Fruit fly (Drosophila melanogaster): Measurements from ENCODE around the gene VhaAC39-2.

DNA sequence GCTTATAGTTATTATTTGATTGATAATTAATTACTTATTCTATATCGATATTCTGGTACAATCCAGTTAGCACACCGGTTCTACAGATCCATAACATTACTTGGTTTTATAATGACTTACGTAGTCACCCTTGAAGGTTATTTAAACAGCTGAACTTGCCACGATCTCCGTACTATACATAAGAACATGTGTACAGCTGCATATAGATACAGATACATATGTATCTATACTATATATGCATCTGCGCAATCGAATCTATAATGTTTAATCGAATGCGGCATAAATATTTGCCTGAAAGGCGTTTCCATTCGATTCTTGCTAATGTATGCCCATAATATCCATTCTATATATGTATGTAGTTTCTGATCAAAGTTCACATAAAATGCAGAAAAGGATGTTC, 20.2 kb upstream of the VhaAC39-2 start:
- TF ChIP-seq Myc (optimal IDR thresholded peaks at IDR 0.05): no peak
- no peak for TF ChIP-seq psq (optimal IDR thresholded peaks at IDR 0.05)
- TF ChIP-seq Sin3A (optimal IDR thresholded peaks at IDR 0.05): no peak
- TF ChIP-seq h (optimal IDR thresholded peaks at IDR 0.05): no peak
